Worm (Caenorhabditis elegans) whole organism, midembryonic: ENCODE measurements around the gene acly-2.

Experiments used
- T22C8.4 ChIP-seq: fragments of 200-800 bp; sonication (Bioruptor generic); IDR thresholded peaks from 2 replicates; pipeline ENCODE4 v1.3.6; 2022; ENCODE audit warnings: missing genetic modification characterization, missing compliant biosample characterization
- cog-1 ChIP-seq: sonication (generic microtip); optimal IDR thresholded peaks from 2 replicates; lab custom pipeline; 2016; ENCODE audit warnings: missing genetic modification characterization, missing compliant biosample characterization
- flt-1 ChIP-seq: fragments of 200-800 bp; sonication (Bioruptor generic); IDR thresholded peaks from 2 replicates; pipeline ENCODE4 v1.3.6; 2022; ENCODE audit warnings: missing genetic modification characterization, missing compliant biosample characterization
- klf-2 ChIP-seq: fragments of 200-800 bp; sonication (Bioruptor generic); conservative IDR thresholded peaks from 2 replicates; pipeline ENCODE4 v1.3.6; 2022; ENCODE audit warnings: missing genetic modification reagents, missing genetic modification characterization, missing compliant biosample characterization
- med-1 ChIP-seq: sonication (generic microtip); optimal IDR thresholded peaks from 2 replicates; lab custom pipeline; 2017; ENCODE audit warnings: missing genetic modification characterization, mild to moderate bottlenecking, missing compliant biosample characterization, antibody characterized with exemption, missing genetic modification reagents; ENCODE audit not compliant: insufficient read depth
- ref-1 ChIP-seq: fragments of 200-800 bp; sonication (Bioruptor generic); conservative IDR thresholded peaks from 2 replicates; pipeline ENCODE4 v1.3.6; 2022; ENCODE audit warnings: missing genetic modification reagents, missing genetic modification characterization, missing compliant biosample characterization
- tab-1 ChIP-seq: fragments of 200-800 bp; sonication (Bioruptor generic); IDR thresholded peaks from 2 replicates; pipeline ENCODE4 v1.3.6; 2022; ENCODE audit warnings: missing genetic modification characterization, missing compliant biosample characterization
- ztf-23 ChIP-seq: fragments of 200-800 bp; sonication (Bioruptor generic); IDR thresholded peaks from 2 replicates; pipeline ENCODE4 v1.3.6; 2022; ENCODE audit warnings: missing genetic modification reagents, missing genetic modification characterization, missing compliant biosample characterization
- ztf-29 ChIP-seq: fragments of 200-800 bp; sonication (Bioruptor generic); IDR thresholded peaks from 2 replicates; pipeline ENCODE4 v1.3.6; 2022; ENCODE audit warnings: missing genetic modification reagents, missing genetic modification characterization, missing compliant biosample characterization

The acly-2 gene

DNA sequence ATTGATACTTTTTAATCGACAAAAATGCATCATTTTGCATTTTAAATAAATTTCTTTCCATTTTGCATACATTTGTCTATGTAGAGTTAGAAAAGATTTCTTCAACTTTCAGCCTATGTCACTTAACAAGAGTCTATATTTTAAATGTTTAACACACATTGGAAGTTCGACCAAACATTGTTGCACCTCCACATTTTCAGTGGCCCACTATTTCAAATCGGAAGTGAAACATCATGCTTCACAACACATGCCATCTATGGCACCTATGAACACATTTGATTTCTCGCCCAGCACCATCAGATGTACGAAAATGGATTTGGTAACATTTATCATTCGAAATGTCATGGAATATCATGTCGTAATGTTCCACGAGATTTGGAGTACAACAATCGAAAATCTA is 22.4 kb downstream of the acly-2 start, which contains the start of gene dhc-3:
Gene dhc-3, plus strand, starts transcription at position 301 of the 400 bp plus-strand sequence.
- no peak for TF ChIP-seq flt-1
- no peak for TF ChIP-seq klf-2
- no peak for TF ChIP-seq cog-1 (tag; lab: Kevin White, UChicago)
- TF ChIP-seq med-1: no peak
- TF ChIP-seq tab-1 (GFP tag; lab: Robert Waterston, UW): no peak
- no peak for TF ChIP-seq ztf-23 (GFP tag; lab: Robert Waterston, UW)
- TF ChIP-seq T22C8.4 (GFP tag; lab: Robert Waterston, UW): no peak
- no peak for TF ChIP-seq ztf-29 (GFP tag; lab: Robert Waterston, UW)
- no peak for TF ChIP-seq ref-1 (GFP tag; lab: Robert Waterston, UW)

DNA sequence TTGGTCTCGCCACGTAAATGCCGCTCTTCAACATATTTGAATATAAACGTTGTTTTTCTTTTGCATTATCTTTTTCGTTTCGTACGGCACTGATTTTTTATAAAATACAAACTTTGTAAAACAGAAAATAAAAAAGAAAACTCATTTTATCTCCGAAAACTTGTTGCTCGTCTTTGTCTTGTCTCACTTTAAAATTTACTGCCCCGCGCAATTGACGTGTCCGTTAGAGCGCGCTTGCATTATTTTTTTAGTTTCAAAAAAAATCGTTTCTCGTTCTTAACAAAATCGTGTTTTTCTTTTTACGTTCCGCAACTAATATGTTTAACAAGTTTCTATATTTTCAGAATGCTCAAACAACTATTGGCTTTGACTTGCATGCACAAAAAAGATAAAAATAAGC is 36.3 kb downstream of the acly-2 start, which contains the start of gene noca-1:
Gene noca-1, plus strand, starts transcription at position 345 of the 400 bp plus-strand sequence.
- TF ChIP-seq klf-2 (no peak), med-1 (no peak), ref-1 (GFP tag; lab: Robert Waterston, UW) (no peak), T22C8.4 (GFP tag; lab: Robert Waterston, UW) (no peak), cog-1 (tag; lab: Kevin White, UChicago) (no peak), ztf-23 (GFP tag; lab: Robert Waterston, UW) (no peak), flt-1 (no peak), ztf-29 (GFP tag; lab: Robert Waterston, UW) (no peak), tab-1 (GFP tag; lab: Robert Waterston, UW) (no peak)

DNA sequence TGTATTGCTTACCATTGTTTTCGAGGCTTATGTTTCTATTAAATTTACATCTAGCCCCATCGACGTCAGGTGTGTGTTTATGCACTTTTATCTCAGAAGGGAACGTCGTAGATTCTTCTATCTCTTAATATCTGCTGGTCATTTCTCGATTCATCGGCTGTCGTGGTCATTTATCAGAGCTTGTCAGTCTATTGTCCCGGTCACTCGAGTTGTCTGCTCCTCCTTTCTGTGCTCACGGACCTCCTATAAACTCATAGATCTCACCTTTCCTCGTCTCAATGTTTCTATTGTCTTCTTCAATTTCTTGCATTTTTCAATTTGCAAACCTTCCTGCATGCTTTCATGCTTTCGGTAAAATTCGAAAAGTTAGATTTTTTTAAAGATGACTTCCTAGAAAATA is 37.9 kb downstream of the acly-2 start:
- TF ChIP-seq flt-1 (no peak), tab-1 (GFP tag; lab: Robert Waterston, UW) (no peak), cog-1 (tag; lab: Kevin White, UChicago) (no peak), ref-1 (GFP tag; lab: Robert Waterston, UW) (no peak), klf-2 (no peak), med-1 (no peak), T22C8.4 (GFP tag; lab: Robert Waterston, UW) (no peak), ztf-29 (GFP tag; lab: Robert Waterston, UW) (no peak), ztf-23 (GFP tag; lab: Robert Waterston, UW) (no peak)

DNA sequence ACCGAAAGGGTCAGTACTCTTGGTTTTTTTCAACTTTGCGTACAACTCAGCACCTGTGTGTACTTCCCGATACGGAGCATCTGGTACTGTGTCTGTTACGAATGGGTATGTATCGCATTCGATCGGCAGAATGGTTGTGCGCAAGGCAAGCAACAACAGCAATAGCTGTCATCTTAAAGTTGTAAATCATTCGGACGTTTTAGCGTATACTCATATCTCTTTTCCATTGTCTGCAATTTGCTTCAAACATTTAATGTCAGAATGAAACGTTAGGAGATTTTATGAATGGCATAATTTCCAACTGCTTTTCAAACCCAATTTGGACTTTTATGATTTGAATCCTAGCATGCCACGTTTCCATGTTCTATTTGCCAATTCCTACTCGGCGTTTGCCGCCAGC is 40.8 kb downstream of the acly-2 start:
- TF ChIP-seq med-1: no peak
- TF ChIP-seq tab-1 (GFP tag; lab: Robert Waterston, UW): no peak
- no peak for TF ChIP-seq ztf-29 (GFP tag; lab: Robert Waterston, UW)
- TF ChIP-seq flt-1: no peak
- TF ChIP-seq klf-2: no peak
- no peak for TF ChIP-seq ztf-23 (GFP tag; lab: Robert Waterston, UW)
- TF ChIP-seq ref-1 (GFP tag; lab: Robert Waterston, UW): no peak
- TF ChIP-seq T22C8.4 (GFP tag; lab: Robert Waterston, UW): no peak
- TF ChIP-seq cog-1 (tag; lab: Kevin White, UChicago): no peak

DNA sequence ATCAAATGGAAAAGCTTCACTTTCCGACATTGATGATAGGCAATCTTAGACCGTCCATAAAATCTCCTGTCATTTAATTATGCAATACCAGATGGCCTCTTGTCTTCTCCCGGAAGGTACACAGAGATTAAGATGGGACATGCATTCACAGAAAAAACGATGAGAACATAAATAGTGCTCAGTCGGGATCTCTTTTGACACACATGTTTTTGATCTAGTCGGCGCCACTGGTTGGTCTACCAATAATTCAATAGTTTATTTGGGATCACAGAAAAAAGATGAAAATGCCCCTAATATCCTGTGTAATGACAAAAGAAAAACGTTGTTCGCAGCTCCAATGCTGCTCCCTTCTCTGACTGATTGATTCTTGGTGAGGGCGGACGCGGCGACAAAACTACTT is 44.8 kb downstream of the acly-2 start:
- no peak for TF ChIP-seq T22C8.4 (GFP tag; lab: Robert Waterston, UW)
- no peak for TF ChIP-seq tab-1 (GFP tag; lab: Robert Waterston, UW)
- TF ChIP-seq ref-1 (GFP tag; lab: Robert Waterston, UW): no peak
- TF ChIP-seq flt-1: no peak
- TF ChIP-seq ztf-23 (GFP tag; lab: Robert Waterston, UW): no peak
- TF ChIP-seq klf-2: no peak
- TF ChIP-seq ztf-29 (GFP tag; lab: Robert Waterston, UW): no peak
- no peak for TF ChIP-seq med-1
- TF ChIP-seq cog-1 (tag; lab: Kevin White, UChicago): no peak

DNA sequence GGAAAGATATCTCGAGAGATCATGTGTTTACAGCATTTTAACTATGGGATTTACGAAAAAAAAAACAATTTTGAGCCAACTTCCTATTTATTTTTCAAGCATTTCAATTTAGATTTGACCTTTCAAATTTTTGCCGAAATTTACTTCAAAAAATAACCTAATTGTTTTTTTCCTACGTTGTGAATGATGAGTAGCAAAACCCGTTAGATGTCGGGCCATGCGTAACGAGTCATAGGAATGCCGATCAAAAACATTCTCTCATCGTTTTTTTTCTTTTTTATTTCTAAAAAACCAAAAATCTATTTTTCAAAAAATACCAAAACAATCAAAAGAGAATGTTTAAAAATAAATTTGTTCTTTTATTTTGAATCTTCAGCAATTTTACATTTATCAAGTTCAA is 46.6 kb downstream of the acly-2 start:
- TF ChIP-seq ztf-29 (GFP tag; lab: Robert Waterston, UW): no peak
- TF ChIP-seq T22C8.4 (GFP tag; lab: Robert Waterston, UW): no peak
- TF ChIP-seq ref-1 (GFP tag; lab: Robert Waterston, UW): no peak
- no peak for TF ChIP-seq tab-1 (GFP tag; lab: Robert Waterston, UW)
- no peak for TF ChIP-seq ztf-23 (GFP tag; lab: Robert Waterston, UW)
- no peak for TF ChIP-seq flt-1
- TF ChIP-seq klf-2: no peak
- TF ChIP-seq med-1: no peak
- no peak for TF ChIP-seq cog-1 (tag; lab: Kevin White, UChicago)

DNA sequence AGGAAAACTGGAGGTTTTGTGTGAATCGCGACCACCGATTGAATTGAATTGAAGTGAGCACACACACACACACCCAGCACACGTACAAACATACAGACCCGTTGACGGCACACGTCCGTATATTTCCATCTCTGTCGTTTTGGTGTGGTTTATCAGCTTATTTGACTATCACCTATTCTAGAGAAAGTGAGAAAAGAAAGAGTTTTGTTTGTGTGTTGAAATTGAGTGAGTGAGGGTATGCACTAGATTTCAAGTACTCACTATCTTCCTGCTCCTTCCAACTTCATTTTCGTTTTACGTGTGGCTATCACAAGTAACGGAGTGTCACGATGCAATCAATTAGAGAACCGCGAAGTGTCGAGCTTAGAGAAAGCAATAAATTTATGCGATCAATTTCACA is 47.6 kb downstream of the acly-2 start:
- TF ChIP-seq cog-1 (tag; lab: Kevin White, UChicago) (no peak), klf-2 (no peak), ref-1 (GFP tag; lab: Robert Waterston, UW) (no peak), ztf-29 (GFP tag; lab: Robert Waterston, UW) (no peak), flt-1 (no peak), T22C8.4 (GFP tag; lab: Robert Waterston, UW) (no peak), med-1 (no peak), tab-1 (GFP tag; lab: Robert Waterston, UW) (no peak), ztf-23 (GFP tag; lab: Robert Waterston, UW) (no peak)

DNA sequence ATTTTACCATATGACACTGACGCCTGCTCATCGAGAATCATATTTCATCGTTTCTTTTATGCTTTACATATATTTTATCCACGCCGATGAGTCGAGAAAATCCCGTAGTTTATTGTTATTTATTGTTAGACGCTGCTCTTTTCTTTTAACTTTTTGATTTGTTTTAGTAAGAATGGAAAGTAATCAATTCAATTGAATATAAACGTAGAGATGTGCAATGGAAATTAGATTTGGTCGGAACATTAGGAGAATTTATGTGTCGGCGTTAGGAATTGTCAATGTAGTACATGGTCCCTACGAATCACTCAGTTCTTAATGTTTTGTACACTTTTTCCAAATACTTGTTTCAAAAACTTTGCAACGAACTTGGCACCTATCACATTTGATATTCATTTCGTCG is 49.0 kb downstream of the acly-2 start:
- TF ChIP-seq T22C8.4 (GFP tag; lab: Robert Waterston, UW): no peak
- TF ChIP-seq tab-1 (GFP tag; lab: Robert Waterston, UW): no peak
- TF ChIP-seq ref-1 (GFP tag; lab: Robert Waterston, UW): no peak
- no peak for TF ChIP-seq cog-1 (tag; lab: Kevin White, UChicago)
- TF ChIP-seq flt-1: no peak
- no peak for TF ChIP-seq ztf-29 (GFP tag; lab: Robert Waterston, UW)
- no peak for TF ChIP-seq ztf-23 (GFP tag; lab: Robert Waterston, UW)
- no peak for TF ChIP-seq klf-2
- TF ChIP-seq med-1: no peak

DNA sequence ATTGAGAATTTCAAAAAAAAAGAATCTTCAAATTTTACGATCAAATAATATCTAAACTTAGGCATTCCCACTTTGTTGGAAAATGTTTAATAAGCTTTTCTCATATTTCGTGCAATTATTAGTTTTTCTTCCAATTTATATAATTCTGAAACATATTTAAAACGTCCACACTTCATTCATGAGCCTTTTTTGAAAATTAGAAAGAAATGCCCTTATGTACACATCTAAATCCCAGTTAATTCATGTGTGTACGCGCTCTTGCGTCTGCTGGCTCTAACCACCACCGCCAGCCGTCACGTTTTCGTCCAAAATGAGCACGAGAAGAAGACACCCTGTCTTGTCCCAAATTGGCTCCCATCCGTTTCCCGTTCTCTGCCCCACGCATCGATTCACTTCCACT is 50.3 kb downstream of the acly-2 start:
- TF ChIP-seq med-1 (no peak), ztf-23 (GFP tag; lab: Robert Waterston, UW) (no peak), flt-1 (no peak), tab-1 (GFP tag; lab: Robert Waterston, UW) (no peak)
